Fruit fly (Drosophila melanogaster): ENCODE measurements around the gene CG7131.

DNA sequence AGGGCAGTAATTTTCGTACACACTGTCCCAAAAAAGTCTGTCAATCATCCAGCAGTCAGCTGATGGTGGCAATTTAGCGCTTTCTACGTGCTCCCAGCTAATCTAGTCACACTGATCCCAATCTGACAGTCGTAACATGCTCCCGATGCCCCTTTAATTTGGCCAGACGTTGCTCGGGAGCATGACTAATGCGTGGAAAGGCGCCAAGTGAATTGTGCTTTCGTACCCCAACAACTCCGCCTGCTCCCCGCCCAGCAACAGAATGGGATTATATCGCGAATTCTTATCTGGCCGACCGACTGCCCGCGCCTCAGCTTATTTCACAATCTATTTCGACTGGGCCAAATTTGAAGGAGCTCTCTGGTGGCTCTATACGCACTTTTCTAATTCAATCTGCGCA, 11.2 kb downstream of the CG7131 start:
- TF ChIP-seq Hnf4 (GFP tag; optimal IDR thresholded peaks at IDR 0.05): no peak
- no peak for TF ChIP-seq fru (GFP tag; optimal IDR thresholded peaks at IDR 0.05)
- no peak for TF ChIP-seq Rel (GFP tag; optimal IDR thresholded peaks at IDR 0.05)
- peak; percentile 61 for TF ChIP-seq Rel (tag; optimal IDR thresholded peaks at IDR 0.05)
- TF ChIP-seq pan (optimal IDR thresholded peaks at IDR 0.05): no peak
- TF ChIP-seq psq (GFP tag; optimal IDR thresholded peaks at IDR 0.05): no peak
- TF ChIP-seq Myc (optimal IDR thresholded peaks at IDR 0.05): no peak
- no peak for TF ChIP-seq Hr78 (GFP tag; optimal IDR thresholded peaks at IDR 0.05)
- no peak for TF ChIP-seq Abd-B (GFP tag; optimal IDR thresholded peaks at IDR 0.05)
- TF ChIP-seq h (GFP tag; optimal IDR thresholded peaks at IDR 0.05): peak; percentile 79
- no peak for TF ChIP-seq lola (GFP tag; optimal IDR thresholded peaks at IDR 0.05)
- no peak for TF ChIP-seq ey (GFP tag; optimal IDR thresholded peaks at IDR 0.05)

All from whole organism, wandering third instar larva.